Worm (Caenorhabditis elegans): ENCODE results near the gene F38A1.9.

The F38A1.9 gene

ce11 chrIV:1246762-1247436, 1.8 kb upstream of the F38A1.9 start, which contains the start of the genes clec-165 and F38A1.11:
clec-165 (minus strand) TSS chrIV:1246886.
F38A1.11 (plus strand) TSS chrIV:1247386.
- TF ChIP-seq tbx-37 (GFP tag; conservative IDR thresholded peaks at IDR 0.05) = no peak
- TF ChIP-seq ama-1 (optimal IDR thresholded peaks at IDR 0.05) = no peak

ce11 chrIV:1243295-1243694, 1.8 kb downstream of the F38A1.9 start, which contains the start of gene F38A1.15:
F38A1.15 (minus strand) TSS chrIV:1243395.
- TF ChIP-seq pes-1 (GFP tag; IDR thresholded peaks at IDR 0.05) (no peak), flt-1 (GFP tag; IDR thresholded peaks at IDR 0.05) (no peak), scrt-1 (GFP tag; IDR thresholded peaks at IDR 0.05) (no peak), hmg-4 (GFP tag; optimal IDR thresholded peaks at IDR 0.05) (no peak), ets-7 (tag; optimal IDR thresholded peaks at IDR 0.05) (no peak), aly-1 (tag; optimal IDR thresholded peaks at IDR 0.05) (no peak), hnd-1 (tag; optimal IDR thresholded peaks at IDR 0.05) (no peak), tbx-11 (GFP tag; IDR thresholded peaks at IDR 0.05) (no peak), F13C5.2 (tag; optimal IDR thresholded peaks at IDR 0.05) (no peak), B0310.2 (tag; optimal IDR thresholded peaks at IDR 0.05) (no peak), ceh-13 (GFP tag; optimal IDR thresholded peaks at IDR 0.05) (no peak), tbx-37 (GFP tag; conservative IDR thresholded peaks at IDR 0.05) (no peak), tra-4 (tag; optimal IDR thresholded peaks at IDR 0.05) (no peak), sea-1 (GFP tag; conservative IDR thresholded peaks at IDR 0.05) (no peak), ama-1 (optimal IDR thresholded peaks at IDR 0.05) (no peak)

ce11 chrIV:1239686-1240085, 5.5 kb downstream of the F38A1.9 start, which contains the start of gene F38A1.8:
F38A1.8 (minus strand) TSS chrIV:1239852.
- no peak for TF ChIP-seq pes-1 (GFP tag; IDR thresholded peaks at IDR 0.05)
- no peak for TF ChIP-seq sea-1 (GFP tag; conservative IDR thresholded peaks at IDR 0.05)
- no peak for TF ChIP-seq tra-4 (tag; optimal IDR thresholded peaks at IDR 0.05)
- TF ChIP-seq ama-1 (optimal IDR thresholded peaks at IDR 0.05) = no peak
- no peak for TF ChIP-seq aly-1 (tag; optimal IDR thresholded peaks at IDR 0.05)
- TF ChIP-seq hmg-4 (GFP tag; optimal IDR thresholded peaks at IDR 0.05) = no peak
- no peak for TF ChIP-seq tbx-37 (GFP tag; conservative IDR thresholded peaks at IDR 0.05)
- TF ChIP-seq hmbx-1 (tag; optimal IDR thresholded peaks at IDR 0.05) = no peak
- no peak for TF ChIP-seq F13C5.2 (tag; optimal IDR thresholded peaks at IDR 0.05)
- TF ChIP-seq flt-1 (GFP tag; IDR thresholded peaks at IDR 0.05) = no peak
- TF ChIP-seq ceh-13 (GFP tag; optimal IDR thresholded peaks at IDR 0.05) = no peak
- no peak for TF ChIP-seq B0310.2 (tag; optimal IDR thresholded peaks at IDR 0.05)
- no peak for TF ChIP-seq hnd-1 (tag; optimal IDR thresholded peaks at IDR 0.05)
- no peak for TF ChIP-seq scrt-1 (GFP tag; IDR thresholded peaks at IDR 0.05)

ce11 chrIV:1238147-1238546, 7.0 kb downstream of the F38A1.9 start:
- TF ChIP-seq ets-7 (tag; optimal IDR thresholded peaks at IDR 0.05) = no peak
- TF ChIP-seq scrt-1 (GFP tag; IDR thresholded peaks at IDR 0.05) = no peak
- TF ChIP-seq aly-1 (tag; optimal IDR thresholded peaks at IDR 0.05) = no peak
- TF ChIP-seq hnd-1 (tag; optimal IDR thresholded peaks at IDR 0.05) = no peak
- no peak for TF ChIP-seq flt-1 (GFP tag; IDR thresholded peaks at IDR 0.05)
- TF ChIP-seq sea-1 (GFP tag; conservative IDR thresholded peaks at IDR 0.05) = no peak
- TF ChIP-seq F13C5.2 (tag; optimal IDR thresholded peaks at IDR 0.05) = no peak
- TF ChIP-seq ceh-13 (GFP tag; optimal IDR thresholded peaks at IDR 0.05) = no peak
- no peak for TF ChIP-seq pes-1 (GFP tag; IDR thresholded peaks at IDR 0.05)
- TF ChIP-seq ama-1 (optimal IDR thresholded peaks at IDR 0.05) = no peak
- TF ChIP-seq tbx-37 (GFP tag; conservative IDR thresholded peaks at IDR 0.05) = no peak
- TF ChIP-seq ceh-36 (tag; optimal IDR thresholded peaks at IDR 0.05) = no peak
- no peak for TF ChIP-seq hmbx-1 (tag; optimal IDR thresholded peaks at IDR 0.05)
- no peak for TF ChIP-seq hmg-4 (GFP tag; optimal IDR thresholded peaks at IDR 0.05)
- no peak for TF ChIP-seq tbx-11 (GFP tag; IDR thresholded peaks at IDR 0.05)
- no peak for TF ChIP-seq B0310.2 (tag; optimal IDR thresholded peaks at IDR 0.05)
- no peak for TF ChIP-seq tra-4 (tag; optimal IDR thresholded peaks at IDR 0.05)

ce11 chrIV:1235785-1236184, 9.4 kb downstream of the F38A1.9 start:
- TF ChIP-seq ceh-36 (tag; optimal IDR thresholded peaks at IDR 0.05) (no peak), hnd-1 (tag; optimal IDR thresholded peaks at IDR 0.05) (no peak), tra-4 (tag; optimal IDR thresholded peaks at IDR 0.05) (no peak), flt-1 (GFP tag; IDR thresholded peaks at IDR 0.05) (no peak)

ce11 chrIV:1234780-1235179, 10.4 kb downstream of the F38A1.9 start:
- TF ChIP-seq flt-1 (GFP tag; IDR thresholded peaks at IDR 0.05) = no peak
- no peak for TF ChIP-seq ceh-36 (tag; optimal IDR thresholded peaks at IDR 0.05)

ce11 chrIV:1232419-1233145, 12.6 kb downstream of the F38A1.9 start:
- no peak for TF ChIP-seq tra-4 (tag; optimal IDR thresholded peaks at IDR 0.05)
- TF ChIP-seq hmg-4 (GFP tag; optimal IDR thresholded peaks at IDR 0.05) = no peak
- TF ChIP-seq aly-1 (tag; optimal IDR thresholded peaks at IDR 0.05) = no peak
- TF ChIP-seq sea-1 (GFP tag; conservative IDR thresholded peaks at IDR 0.05) = no peak
- no peak for TF ChIP-seq ceh-36 (tag; optimal IDR thresholded peaks at IDR 0.05)
- no peak for TF ChIP-seq ama-1 (optimal IDR thresholded peaks at IDR 0.05)
- TF ChIP-seq scrt-1 (GFP tag; IDR thresholded peaks at IDR 0.05) = no peak
- no peak for TF ChIP-seq F13C5.2 (tag; optimal IDR thresholded peaks at IDR 0.05)
- TF ChIP-seq hnd-1 (tag; optimal IDR thresholded peaks at IDR 0.05) = no peak
- TF ChIP-seq tbx-11 (GFP tag; IDR thresholded peaks at IDR 0.05) = no peak
- TF ChIP-seq tbx-37 (GFP tag; conservative IDR thresholded peaks at IDR 0.05) = no peak
- TF ChIP-seq pes-1 (GFP tag; IDR thresholded peaks at IDR 0.05) = no peak
